Fruit fly (Drosophila melanogaster): ENCODE measurements around the gene Cow.
A peak's percentile ranks its signal among the peaks of the same experiment; 100 is the strongest.

Gene Cow

DNA sequence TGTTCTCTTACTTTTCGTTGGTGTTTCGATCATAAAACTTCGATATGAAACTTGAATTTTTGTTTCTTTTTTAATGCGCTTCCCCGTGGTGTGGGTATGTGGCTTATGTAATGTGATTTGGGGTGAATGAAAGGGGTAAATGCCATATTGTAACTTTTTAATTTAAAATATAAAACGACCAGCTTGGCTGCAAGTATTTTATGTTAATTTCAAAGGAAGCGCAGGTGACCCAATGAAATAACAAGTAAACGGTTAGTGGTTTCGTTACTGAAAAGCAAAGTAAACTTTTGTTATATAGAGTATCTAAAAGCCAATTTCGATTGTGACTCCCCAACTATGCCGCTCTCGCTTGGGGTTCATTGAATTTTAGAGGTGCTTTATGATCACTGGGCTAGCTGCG is 32.1 kb upstream of the Cow start (continued):
- TF ChIP-seq CG10669 (GFP tag; optimal IDR thresholded peaks at IDR 0.05): peak; percentile 26
- no peak for TF ChIP-seq CG6792 (GFP tag; optimal IDR thresholded peaks at IDR 0.05)
- TF ChIP-seq Hr39 (GFP tag; optimal IDR thresholded peaks at IDR 0.05): peak; percentile 45
- TF ChIP-seq achi (GFP tag; optimal IDR thresholded peaks at IDR 0.05): peak; percentile 11
- peak; percentile 15 for TF ChIP-seq Ets96B (tag; optimal IDR thresholded peaks at IDR 0.05)
- no peak for TF ChIP-seq eg (GFP tag; IDR thresholded peaks at IDR 0.05)
- no peak for TF ChIP-seq CG6163 (GFP tag; IDR thresholded peaks at IDR 0.05)
- TF ChIP-seq Eip75B (GFP tag; optimal IDR thresholded peaks at IDR 0.05): peak; percentile 23
- TF ChIP-seq topi (GFP tag; optimal IDR thresholded peaks at IDR 0.05): peak; percentile 33
- no peak for TF ChIP-seq dac (GFP tag; optimal IDR thresholded peaks at IDR 0.05)
- no peak for TF ChIP-seq CG8119 (GFP tag; IDR thresholded peaks at IDR 0.05)
- no peak for TF ChIP-seq ss (GFP tag; optimal IDR thresholded peaks at IDR 0.05)
- TF ChIP-seq Sox14 (GFP tag; optimal IDR thresholded peaks at IDR 0.05): peak; percentile 19
- peak; percentile 22 for TF ChIP-seq CG8632 (GFP tag; optimal IDR thresholded peaks at IDR 0.05)
- TF ChIP-seq cyc (GFP tag; optimal IDR thresholded peaks at IDR 0.05): no peak
- peak; percentile 46 for TF ChIP-seq Met (GFP tag; optimal IDR thresholded peaks at IDR 0.05)
- TF ChIP-seq Blimp-1 (GFP tag; optimal IDR thresholded peaks at IDR 0.05): no peak
- TF ChIP-seq CG3919 (GFP tag; optimal IDR thresholded peaks at IDR 0.05): peak; percentile 20
- TF ChIP-seq Gug (GFP tag; IDR thresholded peaks at IDR 0.05): no peak
- TF ChIP-seq CG31627 (GFP tag; optimal IDR thresholded peaks at IDR 0.05): peak; percentile 26
- peak; percentile 42; the same call in 1 of the 2 replicates for TF ChIP-seq CG15336 (GFP tag; IDR thresholded peaks at IDR 0.05)
- peak; percentile 1 for TF ChIP-seq dsx (GFP tag; optimal IDR thresholded peaks at IDR 0.05; ENCODE audit: poor library complexity, severe bottlenecking)
- no peak for TF ChIP-seq CG8319 (GFP tag; optimal IDR thresholded peaks at IDR 0.05)
- peak; percentile 48 for TF ChIP-seq CG6808 (GFP tag; optimal IDR thresholded peaks at IDR 0.05)
- peak; percentile 5 for TF ChIP-seq vri (GFP tag; optimal IDR thresholded peaks at IDR 0.05)
- peak; percentile 30 for TF ChIP-seq Smox (GFP tag; optimal IDR thresholded peaks at IDR 0.05)
- TF ChIP-seq CG4318 (GFP tag; optimal IDR thresholded peaks at IDR 0.05): no peak
- TF ChIP-seq CG10631 (GFP tag; optimal IDR thresholded peaks at IDR 0.05): no peak
- no peak for TF ChIP-seq fd85E (GFP tag; optimal IDR thresholded peaks at IDR 0.05)
- TF ChIP-seq CG6276 (GFP tag; optimal IDR thresholded peaks at IDR 0.05): no peak
- TF ChIP-seq pdm3 (GFP tag; optimal IDR thresholded peaks at IDR 0.05): peak; percentile 43
- TF ChIP-seq CG7368 (GFP tag; optimal IDR thresholded peaks at IDR 0.05): no peak
- no peak for TF ChIP-seq CG16779 (tag; optimal IDR thresholded peaks at IDR 0.05)
- no peak for TF ChIP-seq CG1621 (tag; optimal IDR thresholded peaks at IDR 0.05)
- TF ChIP-seq acj6 (GFP tag; optimal IDR thresholded peaks at IDR 0.05): peak; percentile 19
- no peak for TF ChIP-seq CG11762 (GFP tag; optimal IDR thresholded peaks at IDR 0.05; ENCODE audit: insufficient read depth)
- TF ChIP-seq CG11294 (GFP tag; IDR thresholded peaks at IDR 0.05): no peak
- TF ChIP-seq CG11902 (GFP tag; optimal IDR thresholded peaks at IDR 0.05): no peak
- TF ChIP-seq Ets21C (GFP tag; optimal IDR thresholded peaks at IDR 0.05): no peak

DNA sequence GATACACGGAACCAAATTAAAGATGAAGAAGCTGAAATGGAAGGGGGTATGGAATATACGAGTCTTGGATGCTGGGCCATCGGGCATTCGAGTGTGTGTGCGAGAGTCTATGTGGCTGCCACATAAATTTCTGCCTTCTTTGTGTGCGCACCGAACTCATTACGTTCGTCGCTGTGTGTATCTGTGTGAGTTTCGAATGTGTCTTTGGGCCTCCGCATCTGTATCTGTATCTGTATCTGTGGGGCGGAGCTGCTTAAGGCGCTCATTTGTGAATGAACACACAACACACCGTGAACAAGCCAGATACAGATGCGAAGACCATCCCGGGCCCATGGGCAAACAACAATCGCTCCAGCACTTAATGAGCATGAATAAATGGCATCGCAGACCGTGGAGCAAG is 30.9 kb upstream of the Cow start:
- TF ChIP-seq CG31627 (GFP tag; optimal IDR thresholded peaks at IDR 0.05): no peak
- TF ChIP-seq CG11762 (GFP tag; optimal IDR thresholded peaks at IDR 0.05; ENCODE audit: insufficient read depth): no peak
- TF ChIP-seq CG9139 (GFP tag; optimal IDR thresholded peaks at IDR 0.05): no peak
- no peak for TF ChIP-seq Sox102F (GFP tag; optimal IDR thresholded peaks at IDR 0.05)
- no peak for TF ChIP-seq eg (GFP tag; IDR thresholded peaks at IDR 0.05)
- TF ChIP-seq fd85E (GFP tag; optimal IDR thresholded peaks at IDR 0.05): no peak
- no peak for TF ChIP-seq OdsH (GFP tag; optimal IDR thresholded peaks at IDR 0.05)

All from whole organism, prepupa.